Worm (Caenorhabditis elegans) whole organism, early embryonic: ENCODE measurements around the gene F59B10.4.

Source experiments
- B0310.2 ChIP-seq: sonication (generic microtip); optimal IDR thresholded peaks from 2 replicates; lab custom pipeline; 2016; ENCODE audit warnings: mild to moderate bottlenecking, missing genetic modification characterization, missing compliant biosample characterization
- F13C5.2 ChIP-seq: sonication (generic microtip); optimal IDR thresholded peaks from 2 replicates; lab custom pipeline; 2017; ENCODE audit warnings: mild to moderate bottlenecking, missing genetic modification characterization, inconsistent platforms, missing compliant biosample characterization
- aly-1 ChIP-seq: sonication (generic microtip); optimal IDR thresholded peaks from 2 replicates; lab custom pipeline; 2016; ENCODE audit warnings: missing genetic modification characterization, missing compliant biosample characterization
- ama-1 ChIP-seq: fragments of 150-350 bp; optimal IDR thresholded peaks from 2 replicates; lab custom pipeline; 2014
- ceh-13 ChIP-seq: fragments of 200-800 bp; sonication (Bioruptor generic); optimal IDR thresholded peaks from 2 replicates; lab custom pipeline; 2018; ENCODE audit warnings: mild to moderate bottlenecking, missing genetic modification characterization, missing compliant biosample characterization
- ceh-36 ChIP-seq: sonication (generic microtip); optimal IDR thresholded peaks from 2 replicates; lab custom pipeline; 2016; ENCODE audit warnings: missing genetic modification characterization, inconsistent platforms, missing compliant biosample characterization
- ets-7 ChIP-seq: sonication (generic microtip); optimal IDR thresholded peaks from 2 replicates; lab custom pipeline; 2016; ENCODE audit warnings: missing genotype, missing genetic modification characterization, missing compliant biosample characterization
- flt-1 ChIP-seq: fragments of 200-800 bp; sonication (Bioruptor generic); IDR thresholded peaks from 2 replicates; pipeline ENCODE4 v1.3.6; 2022; ENCODE audit warnings: missing genetic modification characterization, missing compliant biosample characterization
- hmbx-1 ChIP-seq: sonication (generic microtip); optimal IDR thresholded peaks from 2 replicates; lab custom pipeline; 2016; ENCODE audit warnings: mild to moderate bottlenecking, missing genetic modification characterization, missing compliant biosample characterization
- hmg-4 ChIP-seq: fragments of 200-800 bp; sonication (Bioruptor generic); optimal IDR thresholded peaks from 2 replicates; lab custom pipeline; 2018; ENCODE audit warnings: mild to moderate bottlenecking, missing genetic modification characterization, missing compliant biosample characterization
- hnd-1 ChIP-seq: sonication (generic microtip); optimal IDR thresholded peaks from 2 replicates; lab custom pipeline; 2016; ENCODE audit warnings: missing genetic modification characterization, missing compliant biosample characterization
- pes-1 ChIP-seq: fragments of 200-800 bp; sonication (Bioruptor generic); IDR thresholded peaks from 2 replicates; pipeline ENCODE4 v1.3.6; 2022; ENCODE audit warnings: missing genetic modification reagents, missing genetic modification characterization, missing compliant biosample characterization
- scrt-1 ChIP-seq: fragments of 200-800 bp; sonication (Bioruptor generic); IDR thresholded peaks from 2 replicates; pipeline ENCODE4 v1.3.6; 2022; ENCODE audit warnings: missing genetic modification characterization, missing compliant biosample characterization
- sea-1 ChIP-seq: fragments of 200-800 bp; sonication (Bioruptor generic); conservative IDR thresholded peaks from 2 replicates; pipeline ENCODE4 v1.3.6; 2022; ENCODE audit warnings: missing genetic modification characterization, missing compliant biosample characterization
- tbx-11 ChIP-seq: fragments of 200-800 bp; sonication (Bioruptor generic); IDR thresholded peaks from 2 replicates; pipeline ENCODE4 v1.3.6; 2022; ENCODE audit warnings: missing genetic modification characterization, missing compliant biosample characterization
- tbx-37 ChIP-seq: fragments of 200-800 bp; sonication (Bioruptor generic); conservative IDR thresholded peaks from 2 replicates; pipeline ENCODE4 v1.3.6; 2022; ENCODE audit warnings: missing genetic modification reagents, missing genetic modification characterization, missing compliant biosample characterization
- tra-4 ChIP-seq: sonication (generic microtip); optimal IDR thresholded peaks from 2 replicates; lab custom pipeline; 2017; ENCODE audit warnings: missing genetic modification characterization, missing compliant biosample characterization

The F59B10.4 gene

DNA sequence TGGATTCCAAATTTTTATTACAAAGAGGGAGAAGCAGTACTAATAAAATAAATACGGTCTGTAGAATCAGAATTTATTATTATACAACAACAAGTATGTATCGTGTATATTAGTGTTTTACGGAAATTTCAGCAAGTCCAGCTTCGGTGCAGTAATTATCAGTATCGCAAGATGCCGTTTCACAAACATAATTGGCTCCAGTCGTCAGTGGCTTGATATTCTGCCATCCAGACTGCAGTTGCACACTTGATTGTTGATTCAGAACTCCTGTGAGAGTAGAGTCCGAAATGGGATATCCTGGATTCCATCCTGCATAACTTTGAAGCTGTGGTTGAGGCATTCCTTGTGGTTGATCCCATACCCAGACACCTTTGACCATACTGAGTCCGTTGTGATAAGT lies 38.9 kb downstream of the F59B10.4 start:
- TF ChIP-seq ama-1 (lab: Kevin White, UChicago): no peak
- no peak for TF ChIP-seq aly-1 (tag; lab: Kevin White, UChicago)
- no peak for TF ChIP-seq ets-7 (tag; lab: Kevin White, UChicago)
- no peak for TF ChIP-seq tbx-37 (GFP tag; lab: Robert Waterston, UW)
- no peak for TF ChIP-seq B0310.2 (tag; lab: Kevin White, UChicago)
- TF ChIP-seq hnd-1: no peak

DNA sequence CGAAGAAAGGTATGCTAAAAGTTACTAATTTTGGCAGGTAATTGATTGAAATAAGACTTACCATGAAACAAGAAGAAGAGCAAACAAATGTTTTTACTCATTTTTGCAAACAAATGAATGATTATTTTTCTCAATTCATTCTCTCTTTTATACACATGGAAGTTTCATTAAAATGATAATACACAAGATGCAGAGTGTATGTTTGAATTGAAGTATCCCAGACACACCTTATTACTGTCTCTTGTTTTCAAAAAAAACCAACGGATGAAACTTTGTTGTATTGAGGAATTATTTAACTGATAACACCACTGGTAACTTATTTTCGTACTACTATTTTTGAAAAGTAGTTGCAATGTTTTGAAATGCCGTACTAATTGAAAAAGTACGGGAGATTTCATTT lies 39.6 kb downstream of the F59B10.4 start, which contains the start of gene clec-59:
clec-59 (minus strand) TSS at position 101 of the 400 bp plus-strand sequence.
- TF ChIP-seq hmbx-1 (tag; lab: Kevin White, UChicago) (no peak), ceh-13 (no peak), pes-1 (GFP tag; lab: Robert Waterston, UW) (no peak), ama-1 (lab: Kevin White, UChicago) (no peak), scrt-1 (GFP tag; lab: Robert Waterston, UW) (no peak), hmg-4 (GFP tag; lab: Kevin White, UChicago) (no peak)

DNA sequence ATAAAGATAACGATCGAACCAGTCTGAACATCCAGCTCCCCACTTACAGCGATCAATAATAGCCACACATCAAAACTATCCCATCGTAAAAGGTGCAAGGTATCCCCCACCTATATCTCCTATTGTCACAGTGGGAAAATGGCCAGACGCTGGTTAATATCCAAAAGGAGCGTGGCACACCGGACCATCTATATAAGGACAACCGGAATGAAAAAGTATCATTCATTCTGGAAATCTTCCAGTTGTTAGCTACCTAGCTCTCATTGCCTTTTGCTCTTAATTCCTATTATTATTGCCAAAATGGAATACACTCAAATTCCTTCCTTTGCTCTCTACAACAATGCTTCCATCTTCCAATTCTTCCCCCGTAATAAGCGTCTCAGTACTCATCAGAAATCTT lies 42.0 kb downstream of the F59B10.4 start, which contains the start of gene ZK666.4:
ZK666.4 (plus strand) TSS at position 301 of the 400 bp plus-strand sequence.
- no peak for TF ChIP-seq hmg-4 (GFP tag; lab: Kevin White, UChicago)
- TF ChIP-seq scrt-1 (GFP tag; lab: Robert Waterston, UW): no peak
- no peak for TF ChIP-seq tra-4 (tag; lab: Kevin White, UChicago)
- TF ChIP-seq hnd-1: no peak

DNA sequence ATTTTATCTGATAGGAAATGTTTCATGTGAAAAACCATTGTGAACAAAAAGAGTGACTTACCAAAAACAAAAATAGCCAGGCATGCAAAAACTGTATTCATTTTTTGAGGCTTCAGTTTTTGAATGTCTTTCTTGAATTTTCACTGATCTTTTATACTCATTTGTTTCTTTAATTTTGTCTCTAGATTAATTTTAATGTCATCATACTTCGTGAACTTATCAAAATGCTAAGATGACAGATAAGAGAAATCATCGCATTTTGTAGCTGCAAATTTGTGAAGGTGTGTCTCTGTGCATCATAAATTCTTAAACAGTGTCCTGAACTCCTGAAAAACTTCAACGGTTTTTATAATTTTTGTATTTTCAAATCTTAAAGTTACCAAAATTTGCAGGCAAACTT lies 42.9 kb downstream of the F59B10.4 start, which contains the start of gene clec-58:
clec-58 (minus strand) TSS at position 101 of the 400 bp plus-strand sequence.
- TF ChIP-seq hmg-4 (GFP tag; lab: Kevin White, UChicago) (no peak), flt-1 (GFP tag; lab: Robert Waterston, UW) (no peak), ceh-13 (no peak), ama-1 (lab: Kevin White, UChicago) (no peak)

DNA sequence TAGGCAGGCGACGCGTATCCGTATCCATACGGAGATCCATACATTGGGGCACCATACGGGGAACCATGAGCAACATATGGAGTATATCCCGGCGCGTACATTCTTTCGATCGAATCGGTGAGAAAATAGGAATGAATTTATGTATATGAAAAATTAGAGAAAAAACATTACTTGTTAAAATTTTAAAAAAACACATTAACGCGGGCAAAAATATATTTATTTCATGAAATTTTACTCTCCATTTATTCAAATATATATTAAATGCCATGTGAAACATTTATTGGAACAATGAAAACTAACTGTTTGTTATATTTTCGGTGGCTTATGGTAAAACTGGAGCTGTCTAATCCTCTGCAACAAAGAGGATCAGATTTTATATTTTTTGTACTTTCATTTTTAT lies 47.1 kb downstream of the F59B10.4 start, which contains the start of gene ZK666.2:
ZK666.2 (minus strand) TSS at position 101 of the 400 bp plus-strand sequence.
- TF ChIP-seq hmg-4 (GFP tag; lab: Kevin White, UChicago): no peak
- no peak for TF ChIP-seq ceh-13
- TF ChIP-seq ama-1 (lab: Kevin White, UChicago): no peak
- no peak for TF ChIP-seq scrt-1 (GFP tag; lab: Robert Waterston, UW)
- no peak for TF ChIP-seq tbx-11 (GFP tag; lab: Robert Waterston, UW)
- TF ChIP-seq hmbx-1 (tag; lab: Kevin White, UChicago): no peak
- TF ChIP-seq F13C5.2 (tag; lab: Kevin White, UChicago): no peak
- no peak for TF ChIP-seq ceh-36 (tag; lab: Kevin White, UChicago)
- no peak for TF ChIP-seq pes-1 (GFP tag; lab: Robert Waterston, UW)
- TF ChIP-seq tbx-37 (GFP tag; lab: Robert Waterston, UW): no peak
- no peak for TF ChIP-seq ets-7 (tag; lab: Kevin White, UChicago)
- TF ChIP-seq hnd-1: no peak
- no peak for TF ChIP-seq sea-1 (GFP tag; lab: Robert Waterston, UW)
- no peak for TF ChIP-seq tra-4 (tag; lab: Kevin White, UChicago)
- no peak for TF ChIP-seq B0310.2 (tag; lab: Kevin White, UChicago)
- TF ChIP-seq aly-1 (tag; lab: Kevin White, UChicago): no peak
- no peak for TF ChIP-seq flt-1 (GFP tag; lab: Robert Waterston, UW)

DNA sequence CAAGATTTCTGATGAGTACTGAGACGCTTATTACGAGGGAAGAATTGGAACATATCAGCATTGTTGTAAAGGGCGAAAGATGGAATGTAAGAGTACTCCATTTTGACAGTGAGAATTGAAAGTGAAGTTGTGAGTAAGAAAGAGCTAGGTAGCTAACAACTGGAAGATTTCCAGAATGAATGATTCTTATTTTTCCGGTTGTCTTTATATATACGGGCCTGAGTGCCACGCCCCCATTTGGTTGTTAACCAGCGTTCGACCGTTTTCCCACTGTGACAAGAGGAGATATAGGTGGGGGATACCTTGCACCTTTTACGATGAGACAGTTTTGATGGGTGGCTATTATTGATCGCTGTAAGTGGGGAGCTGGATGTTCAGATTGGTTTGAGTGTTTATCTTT lies 47.7 kb downstream of the F59B10.4 start, which contains the start of gene ZK666.1:
ZK666.1 (minus strand) TSS at position 101 of the 400 bp plus-strand sequence.
- TF ChIP-seq aly-1 (tag; lab: Kevin White, UChicago) (no peak), hmg-4 (GFP tag; lab: Kevin White, UChicago) (no peak)

DNA sequence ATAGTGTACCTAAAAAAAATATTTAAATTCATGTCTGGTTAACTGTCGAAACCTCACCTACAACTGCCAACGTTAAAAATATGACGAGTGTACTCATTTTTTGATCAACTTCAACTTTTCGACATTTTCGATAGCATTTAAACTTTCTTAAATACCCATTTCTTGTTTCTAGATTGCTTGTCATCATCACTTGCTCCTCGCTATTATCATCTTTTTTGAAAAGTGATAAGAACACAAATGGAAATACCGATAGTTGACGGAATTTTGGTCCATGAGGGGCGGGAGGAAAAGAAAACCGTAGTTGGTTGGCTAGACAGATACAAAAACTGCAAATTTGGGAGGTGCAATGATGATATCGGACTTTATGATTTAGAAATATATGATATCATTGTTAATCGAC lies 48.8 kb downstream of the F59B10.4 start, which contains the start of gene clec-143:
clec-143 (minus strand) TSS at position 139 of the 400 bp plus-strand sequence.
- TF ChIP-seq ceh-13: no peak
- TF ChIP-seq hnd-1: no peak
- TF ChIP-seq ceh-36 (tag; lab: Kevin White, UChicago): no peak
- TF ChIP-seq flt-1 (GFP tag; lab: Robert Waterston, UW): no peak
- no peak for TF ChIP-seq F13C5.2 (tag; lab: Kevin White, UChicago)
- no peak for TF ChIP-seq tbx-37 (GFP tag; lab: Robert Waterston, UW)
- TF ChIP-seq hmg-4 (GFP tag; lab: Kevin White, UChicago): no peak
- TF ChIP-seq sea-1 (GFP tag; lab: Robert Waterston, UW): no peak
- TF ChIP-seq hmbx-1 (tag; lab: Kevin White, UChicago): no peak
- no peak for TF ChIP-seq ama-1 (lab: Kevin White, UChicago)
- no peak for TF ChIP-seq B0310.2 (tag; lab: Kevin White, UChicago)
- TF ChIP-seq tra-4 (tag; lab: Kevin White, UChicago): no peak
- TF ChIP-seq pes-1 (GFP tag; lab: Robert Waterston, UW): no peak

DNA sequence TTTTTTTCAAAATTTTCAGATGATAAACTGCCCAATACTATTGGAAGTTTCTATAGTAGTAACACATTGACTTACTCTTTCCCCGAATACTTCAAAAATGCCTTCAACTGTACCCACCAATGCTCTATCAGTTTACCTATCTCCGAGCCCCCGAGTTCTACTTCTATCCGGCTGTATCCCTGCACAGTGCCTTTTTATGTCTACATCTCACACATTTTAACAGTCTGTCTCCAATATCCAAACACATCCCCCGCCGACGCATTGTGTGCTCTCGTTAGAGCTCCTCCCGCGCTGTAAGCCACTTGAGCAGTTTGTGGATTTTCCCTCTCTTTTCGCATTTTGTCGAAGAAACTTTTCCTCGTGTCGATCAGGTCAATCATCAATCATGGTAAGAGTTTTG lies 52.4 kb downstream of the F59B10.4 start, which contains the start of gene tnc-2:
tnc-2 (plus strand) TSS at position 301 of the 400 bp plus-strand sequence.
- TF ChIP-seq tbx-37 (GFP tag; lab: Robert Waterston, UW) (no peak), tra-4 (tag; lab: Kevin White, UChicago) (no peak), F13C5.2 (tag; lab: Kevin White, UChicago) (no peak), tbx-11 (GFP tag; lab: Robert Waterston, UW) (no peak), ceh-36 (tag; lab: Kevin White, UChicago) (no peak), ets-7 (tag; lab: Kevin White, UChicago) (no peak), ceh-13 (no peak), ama-1 (lab: Kevin White, UChicago) (no peak), aly-1 (tag; lab: Kevin White, UChicago) (no peak), hnd-1 (no peak)
